Fruit fly (Drosophila melanogaster): Measurements from ENCODE around the gene CG12523.

Gene CG12523

DNA sequence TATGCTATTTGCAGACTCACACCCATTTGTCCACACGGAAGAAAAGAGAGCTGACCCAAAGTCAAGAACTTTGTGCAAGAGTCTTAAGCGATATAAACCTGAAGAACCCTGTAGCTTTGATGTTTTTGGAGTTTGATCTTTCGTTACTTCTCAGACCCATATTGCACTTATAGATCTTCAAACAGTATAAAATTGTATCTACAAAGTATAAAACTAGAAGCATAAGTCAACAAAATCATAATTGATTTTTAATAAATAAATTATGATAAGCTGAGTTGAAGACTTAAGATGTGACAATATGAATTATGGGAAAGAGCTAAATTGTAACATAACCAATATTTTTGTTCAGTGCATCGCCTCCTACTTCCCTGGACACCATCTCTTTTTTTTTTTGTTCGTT, 26.4 kb downstream of the CG12523 start (continued):
- TF ChIP-seq Ets65A (GFP tag), result no peak
- no peak for TF ChIP-seq ERR (GFP tag; optimal IDR thresholded peaks at IDR 0.05)
- no peak for TF ChIP-seq Dll (GFP tag; IDR thresholded peaks at IDR 0.05; ENCODE audit: partially characterized antibody)
- TF ChIP-seq CG11695 (GFP tag; IDR thresholded peaks at IDR 0.05), result 0 out of 3 replicates have a peak, but pooled peaks have one; percentile 15
- no peak for TF ChIP-seq pnt (GFP tag; optimal IDR thresholded peaks at IDR 0.05)
- TF ChIP-seq BEAF-32 (GFP tag; optimal IDR thresholded peaks at IDR 0.05), result no peak
- peak; percentile 32 for TF ChIP-seq nmo (GFP tag; optimal IDR thresholded peaks at IDR 0.05)
- TF ChIP-seq HLH4C (GFP tag; IDR thresholded peaks at IDR 0.05; ENCODE audit: partially characterized antibody), result no peak
- TF ChIP-seq crol (GFP tag; IDR thresholded peaks at IDR 0.05), result no peak
- peak; percentile 39 for TF ChIP-seq caup (GFP tag; optimal IDR thresholded peaks at IDR 0.05; ENCODE audit: severe bottlenecking)
- no peak for TF ChIP-seq Dad (GFP tag; optimal IDR thresholded peaks at IDR 0.05)
- TF ChIP-seq ken (GFP tag; IDR thresholded peaks at IDR 0.05), result no peak
- TF ChIP-seq bsh (GFP tag; optimal IDR thresholded peaks at IDR 0.05), result no peak
- no peak for TF ChIP-seq oc (tag; optimal IDR thresholded peaks at IDR 0.05)
- TF ChIP-seq CG12659 (GFP tag; optimal IDR thresholded peaks at IDR 0.05), result peak; percentile 35
- TF ChIP-seq HLH3B (GFP tag; IDR thresholded peaks at IDR 0.05), result 0 out of 2 replicates have a peak, but pooled peaks have one; percentile 12
- no peak for TF ChIP-seq CG4820 (GFP tag; optimal IDR thresholded peaks at IDR 0.05)
- no peak for TF ChIP-seq HHEX (GFP tag; optimal IDR thresholded peaks at IDR 0.05)
- TF ChIP-seq TFAM (GFP tag; optimal IDR thresholded peaks at IDR 0.05), result no peak
- TF ChIP-seq her (GFP tag; optimal IDR thresholded peaks at IDR 0.05), result no peak
- TF ChIP-seq CG7357 (GFP tag; IDR thresholded peaks at IDR 0.05), result no peak
- no peak for TF ChIP-seq CG16779 (GFP tag; IDR thresholded peaks at IDR 0.05)
- TF ChIP-seq Dfd (GFP tag; optimal IDR thresholded peaks at IDR 0.05), result no peak
- TF ChIP-seq CG9215 (GFP tag; IDR thresholded peaks at IDR 0.05), result no peak
- TF ChIP-seq CG12236 (GFP tag; optimal IDR thresholded peaks at IDR 0.05), result no peak
- TF ChIP-seq rib (GFP tag; IDR thresholded peaks at IDR 0.05), result no peak
- no peak for TF ChIP-seq sens-2 (GFP tag; IDR thresholded peaks at IDR 0.05)
- no peak for TF ChIP-seq salm (tag; optimal IDR thresholded peaks at IDR 0.05)
- no peak for TF ChIP-seq inv (GFP tag; IDR thresholded peaks at IDR 0.05; ENCODE audit: partially characterized antibody)
- TF ChIP-seq Hand (GFP tag; optimal IDR thresholded peaks at IDR 0.05), result peak; percentile 59
- no peak for TF ChIP-seq CG8388 (GFP tag; optimal IDR thresholded peaks at IDR 0.05)
- TF ChIP-seq Usf (GFP tag; optimal IDR thresholded peaks at IDR 0.05), result no peak
- no peak for TF ChIP-seq Lhr (GFP tag; optimal IDR thresholded peaks at IDR 0.05)
- no peak for TF ChIP-seq CG6254 (GFP tag; optimal IDR thresholded peaks at IDR 0.05)
- no peak for TF ChIP-seq CG5245 (GFP tag; optimal IDR thresholded peaks at IDR 0.05)
- peak; percentile 29 for TF ChIP-seq CG9727 (GFP tag; optimal IDR thresholded peaks at IDR 0.05)
- no peak for TF ChIP-seq CG10959 (GFP tag; IDR thresholded peaks at IDR 0.05)
- TF ChIP-seq CG7556 (GFP tag; optimal IDR thresholded peaks at IDR 0.05), result peak; percentile 78
- TF ChIP-seq CG42726 (GFP tag; IDR thresholded peaks at IDR 0.05; ENCODE audit: partially characterized antibody), result no peak
- TF ChIP-seq Lpt (GFP tag; optimal IDR thresholded peaks at IDR 0.05), result no peak
- no peak for TF ChIP-seq Optix (GFP tag; IDR thresholded peaks at IDR 0.05)
- no peak for TF ChIP-seq CG8089 (GFP tag; optimal IDR thresholded peaks at IDR 0.05)
- no peak for TF ChIP-seq pfk (GFP tag; optimal IDR thresholded peaks at IDR 0.05)
- no peak for TF ChIP-seq CG10654 (GFP tag; optimal IDR thresholded peaks at IDR 0.05)
- no peak for TF ChIP-seq pros (GFP tag; optimal IDR thresholded peaks at IDR 0.05)
- TF ChIP-seq CG17385 (GFP tag; optimal IDR thresholded peaks at IDR 0.05), result peak; percentile 36
- TF ChIP-seq CG2120 (GFP tag; optimal IDR thresholded peaks at IDR 0.05), result peak; percentile 21
- peak; percentile 66 for TF ChIP-seq CG13424 (tag; optimal IDR thresholded peaks at IDR 0.05)
- TF ChIP-seq CG1603 (tag; optimal IDR thresholded peaks at IDR 0.05), result no peak
- TF ChIP-seq unpg (GFP tag; optimal IDR thresholded peaks at IDR 0.05), result no peak
- TF ChIP-seq kay (GFP tag; optimal IDR thresholded peaks at IDR 0.05), result no peak
